Worm (Caenorhabditis elegans): Measurements from ENCODE around the gene F14H8.8.

DNA sequence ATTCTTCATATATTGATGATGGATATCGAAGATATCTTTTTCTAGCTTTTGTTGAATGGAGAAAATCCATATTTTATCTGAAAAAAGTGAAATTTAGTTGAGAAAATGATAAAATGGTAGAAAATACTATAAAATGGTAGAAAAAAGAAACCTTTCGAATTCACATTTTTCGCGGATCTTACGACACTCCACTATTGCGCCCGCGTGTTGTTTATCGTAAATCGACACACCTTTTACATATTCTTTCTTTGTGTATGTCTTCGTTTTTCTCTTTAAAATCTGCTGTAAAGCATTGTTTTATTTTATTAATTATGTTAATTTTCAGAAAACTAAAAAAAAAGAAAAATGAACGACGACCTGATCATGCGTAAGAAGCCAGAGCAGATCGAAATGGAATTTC, 38.4 kb upstream of the F14H8.8 start, which contains the start of the genes cdt-2 and T01C3.2:
- TF ChIP-seq hlh-26 (GFP tag; conservative IDR thresholded peaks at IDR 0.05) (no peak), nhr-120 (GFP tag; IDR thresholded peaks at IDR 0.05) (no peak), sdz-38 (tag; optimal IDR thresholded peaks at IDR 0.05) (no peak), pbrm-1 (GFP tag; IDR thresholded peaks at IDR 0.05) (no peak), hmg-1.2 (GFP tag; IDR thresholded peaks at IDR 0.05) (no peak)
